Fruit fly (Drosophila melanogaster) whole organism, embryonic: ENCODE results near the gene robl62A.

Experiments used
- C15 ChIP-seq: fragments of 200-800 bp; sonication (Bioruptor generic); IDR thresholded peaks from 3 replicates; pipeline ENCODE4 v1.3.6; 2022; ENCODE audit warnings: missing biosample characterization, missing genetic modification characterization
- CG1024 ChIP-seq: fragments of 200-800 bp; sonication (Bioruptor generic); IDR thresholded peaks from 2 replicates; pipeline ENCODE4 v1.3.6; 2022; ENCODE audit warnings: missing biosample characterization, missing genetic modification characterization
- CG11093 ChIP-seq: fragments of 200-800 bp; sonication (Bioruptor generic); IDR thresholded peaks from 3 replicates; pipeline ENCODE4 v1.3.6; 2022; ENCODE audit warnings: missing biosample characterization, missing genetic modification characterization
- CG11247 ChIP-seq: fragments of 200-800 bp; sonication (Bioruptor generic); IDR thresholded peaks from 2 replicates; pipeline ENCODE4 v1.3.6; 2022; ENCODE audit warnings: missing biosample characterization, missing genetic modification characterization
- CG12219 ChIP-seq: fragments of 200-800 bp; sonication (Bioruptor generic); optimal IDR thresholded peaks from 3 replicates; lab custom pipeline; 2018; ENCODE audit warnings: missing biosample characterization, mild to moderate bottlenecking, missing genetic modification characterization
- CG13287 ChIP-seq: fragments of 200-800 bp; sonication (Bioruptor generic); IDR thresholded peaks from 2 replicates; pipeline ENCODE4 v1.3.6; 2022; ENCODE audit warnings: missing biosample characterization, missing genetic modification characterization; ENCODE audit not compliant: partially characterized antibody
- CG13775 ChIP-seq: fragments of 200-800 bp; sonication (Bioruptor generic); optimal IDR thresholded peaks from 3 replicates; lab custom pipeline; 2017; ENCODE audit warnings: missing biosample characterization, mild to moderate bottlenecking, missing genetic modification characterization
- CG18262 ChIP-seq: fragments of 200-800 bp; optimal IDR thresholded peaks from 3 replicates; lab custom pipeline; 2019; ENCODE audit warnings: missing biosample characterization, mild to moderate bottlenecking, missing genetic modification characterization, moderate library complexity
- CG2678 ChIP-seq: fragments of 200-800 bp; sonication (Bioruptor generic); optimal IDR thresholded peaks from 3 replicates; lab custom pipeline; 2019; ENCODE audit warnings: missing biosample characterization, mild to moderate bottlenecking, missing genetic modification characterization, moderate library complexity
- CG3281 ChIP-seq: fragments of 200-800 bp; sonication (Bioruptor generic); optimal IDR thresholded peaks from 3 replicates; lab custom pipeline; 2017; ENCODE audit warnings: missing biosample characterization, mild to moderate bottlenecking, missing genetic modification characterization
- CG33557 ChIP-seq: fragments of 200-800 bp; sonication (Bioruptor generic); optimal IDR thresholded peaks from 2 replicates; lab custom pipeline; 2019; ENCODE audit warnings: missing biosample characterization, mild to moderate bottlenecking, missing genetic modification characterization, moderate library complexity
- CG4854 ChIP-seq: fragments of 200-800 bp; sonication (Bioruptor generic); optimal IDR thresholded peaks from 2 replicates; lab custom pipeline; 2016; ENCODE audit warnings: missing biosample characterization, missing genetic modification characterization, inconsistent platforms
- CG7357 ChIP-seq: fragments of 200-800 bp; sonication (Bioruptor generic); IDR thresholded peaks from 3 replicates; pipeline ENCODE4 v1.3.6; 2022; ENCODE audit warnings: missing biosample characterization, missing genetic modification characterization
- CG7556 ChIP-seq: fragments of 200-800 bp; sonication (Bioruptor generic); optimal IDR thresholded peaks from 2 replicates; lab custom pipeline; 2017; ENCODE audit warnings: missing biosample characterization, mild to moderate bottlenecking, missing genetic modification characterization
- CG8359 ChIP-seq: fragments of 200-800 bp; sonication (Bioruptor generic); optimal IDR thresholded peaks from 2 replicates; lab custom pipeline; 2017; ENCODE audit warnings: missing biosample characterization, mild to moderate bottlenecking, missing genetic modification characterization, borderline replicate concordance
- CG8388 ChIP-seq: fragments of 200-800 bp; sonication (Bioruptor generic); optimal IDR thresholded peaks from 2 replicates; lab custom pipeline; 2019; ENCODE audit warnings: missing biosample characterization, mild to moderate bottlenecking, missing genetic modification characterization, moderate library complexity
- Camta ChIP-seq: fragments of 200-800 bp; sonication (Bioruptor generic); optimal IDR thresholded peaks from 2 replicates; lab custom pipeline; 2016; ENCODE audit warnings: missing biosample characterization, missing genetic modification characterization
- Chrac-16 ChIP-seq: fragments of 200-800 bp; sonication (Bioruptor generic); optimal IDR thresholded peaks from 3 replicates; lab custom pipeline; 2016; ENCODE audit warnings: missing biosample characterization, missing genetic modification characterization
- D19B ChIP-seq: fragments of 200-800 bp; sonication (Bioruptor generic); optimal IDR thresholded peaks from 2 replicates; lab custom pipeline; 2017; ENCODE audit warnings: missing biosample characterization, mild to moderate bottlenecking, missing genetic modification characterization
- Dip2 ChIP-seq: fragments of 200-800 bp; sonication (Bioruptor generic); IDR thresholded peaks from 2 replicates; pipeline ENCODE4 v1.3.6; 2022; ENCODE audit warnings: missing biosample characterization, missing genetic modification characterization
- Ets97D ChIP-seq: fragments of 200-800 bp; sonication (Bioruptor generic); optimal IDR thresholded peaks from 3 replicates; lab custom pipeline; 2016; ENCODE audit warnings: missing biosample characterization, missing genetic modification characterization
- Fer1 ChIP-seq: fragments of 200-800 bp; sonication (Bioruptor generic); optimal IDR thresholded peaks from 2 replicates; lab custom pipeline; 2017; ENCODE audit warnings: missing biosample characterization, mild to moderate bottlenecking, missing genetic modification characterization
- Fer3 ChIP-seq: fragments of 200-800 bp; sonication (Bioruptor generic); optimal IDR thresholded peaks from 2 replicates; lab custom pipeline; 2018; ENCODE audit warnings: missing biosample characterization, mild to moderate bottlenecking, missing genetic modification characterization, moderate library complexity
- HLH54F ChIP-seq: fragments of 200-800 bp; sonication (Bioruptor generic); optimal IDR thresholded peaks from 3 replicates; lab custom pipeline; 2016; ENCODE audit warnings: missing biosample characterization, missing genetic modification characterization
- HmgZ ChIP-seq: fragments of 200-800 bp; sonication (Bioruptor generic); optimal IDR thresholded peaks from 2 replicates; lab custom pipeline; 2018; ENCODE audit warnings: missing biosample characterization, mild to moderate bottlenecking, missing genetic modification characterization
- Hsf ChIP-seq: fragments of 200-800 bp; sonication (Bioruptor generic); optimal IDR thresholded peaks from 3 replicates; lab custom pipeline; 2016; ENCODE audit warnings: missing biosample characterization, missing genetic modification characterization
- Kr ChIP-seq: fragments of 200-800 bp; sonication (Bioruptor generic); optimal IDR thresholded peaks from 2 replicates; lab custom pipeline; 2017; ENCODE audit warnings: missing biosample characterization, mild to moderate bottlenecking, missing genetic modification characterization
- Lhr ChIP-seq: fragments of 200-800 bp; sonication (Bioruptor generic); optimal IDR thresholded peaks from 3 replicates; lab custom pipeline; 2017; ENCODE audit warnings: mild to moderate bottlenecking, missing biosample characterization, missing genetic modification reagents, missing genetic modification characterization
- Med ChIP-seq: fragments of 200-800 bp; sonication (Bioruptor generic); peaks from one replicate; lab custom pipeline; 2016; ENCODE audit warnings: missing biosample characterization, missing genetic modification characterization, mild to moderate bottlenecking, inconsistent platforms, moderate library complexity
- Meics ChIP-seq: fragments of 200-800 bp; sonication (Bioruptor generic); optimal IDR thresholded peaks from 2 replicates; lab custom pipeline; 2017; ENCODE audit warnings: missing biosample characterization, mild to moderate bottlenecking, missing genetic modification characterization
- NK7.1 ChIP-seq: fragments of 200-800 bp; sonication (Bioruptor generic); optimal IDR thresholded peaks from 3 replicates; lab custom pipeline; 2016; ENCODE audit warnings: missing biosample characterization, missing genetic modification characterization
- Ravus ChIP-seq: fragments of 200-800 bp; sonication (Bioruptor generic); IDR thresholded peaks from 2 replicates; pipeline ENCODE4 v1.3.6; 2022; ENCODE audit warnings: missing biosample characterization, missing genetic modification characterization
- Rx ChIP-seq: fragments of 200-800 bp; sonication (Bioruptor generic); IDR thresholded peaks from 2 replicates; pipeline ENCODE4 v1.3.6; 2022; ENCODE audit warnings: missing biosample characterization, missing genetic modification characterization
- Stat92E ChIP-seq, 3 experiments: fragments of >200 bp in 2 of 3; fragments of 200-800 bp in 1 of 3; sonication (Bioruptor generic) in 1 of 3; optimal IDR thresholded peaks; 2 replicates each; lab custom pipeline; 2017 to 2019; ENCODE audit warnings: missing biosample characterization in 3 of 3, missing genetic modification characterization in 3 of 3, mild to moderate bottlenecking in 1 of 3, moderate library complexity in 1 of 3
- Tbp ChIP-seq: fragments of >200 bp; optimal IDR thresholded peaks from 2 replicates; lab custom pipeline; 2018; ENCODE audit warnings: missing biosample characterization, missing genetic modification characterization
- amos ChIP-seq: fragments of 200-800 bp; sonication (Bioruptor generic); IDR thresholded peaks from 2 replicates; pipeline ENCODE4 v1.3.6; 2022; ENCODE audit warnings: missing biosample characterization, missing genetic modification characterization; ENCODE audit not compliant: partially characterized antibody
- cato ChIP-seq: fragments of 200-800 bp; sonication (Bioruptor generic); optimal IDR thresholded peaks from 2 replicates; lab custom pipeline; 2016; ENCODE audit warnings: missing biosample characterization, missing genetic modification characterization, borderline replicate concordance
- chinmo ChIP-seq: fragments of 200-800 bp; sonication (Bioruptor generic); IDR thresholded peaks from 4 replicates; pipeline ENCODE4 v1.3.6; 2022; ENCODE audit warnings: missing biosample characterization, missing genetic modification characterization; ENCODE audit not compliant: partially characterized antibody
- chm ChIP-seq: fragments of 200-800 bp; sonication (Bioruptor generic); IDR thresholded peaks from 2 replicates; pipeline ENCODE4 v1.3.6; 2022; ENCODE audit warnings: missing biosample characterization, missing genetic modification characterization
- ci ChIP-seq: fragments of 200-800 bp; sonication (Bioruptor generic); IDR thresholded peaks from 3 replicates; pipeline ENCODE4 v1.3.6; 2022; ENCODE audit warnings: missing biosample characterization, missing genetic modification characterization
- cwo ChIP-seq: fragments of 200-800 bp; sonication (Bioruptor generic); optimal IDR thresholded peaks from 3 replicates; lab custom pipeline; 2017; ENCODE audit warnings: missing biosample characterization, missing genetic modification characterization, mild to moderate bottlenecking, moderate library complexity, missing genetic modification reagents
- da ChIP-seq: fragments of 200-800 bp; sonication (Bioruptor generic); optimal IDR thresholded peaks from 2 replicates; lab custom pipeline; 2016; ENCODE audit warnings: missing biosample characterization, missing genetic modification characterization
- dati ChIP-seq: fragments of 200-800 bp; sonication (Bioruptor generic); IDR thresholded peaks from 2 replicates; pipeline ENCODE4 v1.3.6; 2022; ENCODE audit warnings: missing biosample characterization, missing genetic modification characterization
- insv ChIP-seq, 2 experiments: fragments of 200-800 bp; sonication (Bioruptor generic); optimal IDR thresholded peaks; 3 replicates each; lab custom pipeline; 2016 to 2018; ENCODE audit warnings: missing biosample characterization in 2 of 2, missing genetic modification characterization in 2 of 2
- kah ChIP-seq: fragments of 200-800 bp; sonication (Bioruptor generic); optimal IDR thresholded peaks from 2 replicates; lab custom pipeline; 2018; ENCODE audit warnings: missing biosample characterization, mild to moderate bottlenecking, missing genetic modification characterization
- lbe ChIP-seq: fragments of 200-800 bp; sonication (Bioruptor generic); optimal IDR thresholded peaks from 2 replicates; lab custom pipeline; 2016; ENCODE audit warnings: missing biosample characterization, mild to moderate bottlenecking, missing genetic modification characterization
- pnt ChIP-seq: fragments of 200-800 bp; sonication (Bioruptor generic); optimal IDR thresholded peaks from 3 replicates; lab custom pipeline; 2016; ENCODE audit warnings: missing biosample characterization, missing genetic modification characterization
- ro ChIP-seq: fragments of 200-800 bp; sonication (Bioruptor generic); IDR thresholded peaks from 2 replicates; pipeline ENCODE4 v1.3.6; 2022; ENCODE audit warnings: missing biosample characterization, missing genetic modification characterization
- sim ChIP-seq: fragments of 200-800 bp; sonication (Bioruptor generic); IDR thresholded peaks from 2 replicates; pipeline ENCODE4 v1.3.6; 2022; ENCODE audit warnings: missing biosample characterization, missing genetic modification characterization
- sima ChIP-seq: fragments of 200-800 bp; sonication (Bioruptor generic); optimal IDR thresholded peaks from 2 replicates; lab custom pipeline; 2016; ENCODE audit warnings: missing biosample characterization, missing genetic modification characterization
- slp2 ChIP-seq: fragments of 200-800 bp; sonication (Bioruptor generic); optimal IDR thresholded peaks from 2 replicates; lab custom pipeline; 2016; ENCODE audit warnings: missing biosample characterization, missing genetic modification characterization
- tio ChIP-seq: fragments of 200-800 bp; sonication (Bioruptor generic); optimal IDR thresholded peaks from 2 replicates; lab custom pipeline; 2017; ENCODE audit warnings: missing biosample characterization, missing genetic modification characterization, inconsistent platforms

The robl62A gene

DNA sequence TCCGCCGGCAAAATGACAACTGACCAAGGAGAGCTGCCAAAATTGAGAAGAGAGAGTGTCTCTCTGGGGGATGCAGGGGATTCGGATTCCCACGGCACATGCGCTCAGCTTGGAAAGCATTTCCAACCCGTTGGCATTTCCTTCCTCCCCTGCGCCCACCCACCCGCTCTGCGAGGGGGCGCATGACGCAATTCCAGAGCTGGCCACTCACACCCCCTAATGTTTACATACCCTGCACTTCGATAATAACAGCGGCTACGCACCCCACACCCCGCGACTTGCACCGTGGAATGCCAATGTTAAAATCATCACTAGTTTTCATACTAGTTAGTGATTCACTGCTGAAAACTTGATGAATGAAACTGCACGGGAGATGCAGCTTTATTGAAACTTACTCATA is 12.1 kb downstream of the robl62A start, which contains the start of gene stet (continued):
- TF ChIP-seq CG11247 (GFP tag; lab: Robert Waterston, UW): no peak
- TF ChIP-seq CG8359 (GFP tag; lab: Kevin White, UChicago): no peak
- TF ChIP-seq cato (GFP tag; lab: Kevin White, UChicago): no peak
- no peak for TF ChIP-seq Tbp (GFP tag; lab: Kevin White, UChicago)
- no peak for TF ChIP-seq HLH54F (GFP tag; lab: Kevin White, UChicago)
- TF ChIP-seq Dip2: no peak
- no peak for TF ChIP-seq CG13287 (GFP tag; lab: Robert Waterston, UW)
- TF ChIP-seq Fer3 (tag; lab: Kevin White, UChicago): no peak
- no peak for TF ChIP-seq tio (GFP tag; lab: Kevin White, UChicago)
- TF ChIP-seq ci (GFP tag; lab: Robert Waterston, UW): peak; percentile 43; the same call in 1 of the 3 replicates
- no peak for TF ChIP-seq CG12219 (GFP tag; lab: Kevin White, UChicago)
- no peak for TF ChIP-seq sima
- TF ChIP-seq amos: peak; percentile 20; the same call in 1 of the 2 replicates
- no peak for TF ChIP-seq chm (GFP tag; lab: Robert Waterston, UW)
- TF ChIP-seq HmgZ: no peak
- no peak for TF ChIP-seq Meics (GFP tag; lab: Kevin White, UChicago)
- no peak for TF ChIP-seq dati (GFP tag; lab: Robert Waterston, UW)
- TF ChIP-seq pnt: no peak
- TF ChIP-seq CG33557 (GFP tag; lab: Kevin White, UChicago): no peak
- no peak for TF ChIP-seq Chrac-16 (GFP tag; lab: Kevin White, UChicago)
- no peak for TF ChIP-seq CG4854 (GFP tag; lab: Kevin White, UChicago)
- no peak for TF ChIP-seq CG2678 (tag; lab: Kevin White, UChicago)
- TF ChIP-seq CG11093 (GFP tag; lab: Robert Waterston, UW): no peak
- no peak for TF ChIP-seq CG13775
- TF ChIP-seq Med: peak; percentile 52
- no peak for TF ChIP-seq Camta (GFP tag; lab: Kevin White, UChicago)
- TF ChIP-seq Stat92E (GFP tag; optimal IDR thresholded peaks at IDR 0.05; lab: Kevin White, UChicago): no peak
- TF ChIP-seq slp2 (GFP tag; lab: Kevin White, UChicago): no peak
- no peak for TF ChIP-seq CG18262 (tag; lab: Kevin White, UChicago)
- peak; percentile 11 for TF ChIP-seq Ets97D
- no peak for TF ChIP-seq Hsf (GFP tag; lab: Kevin White, UChicago)
- no peak for TF ChIP-seq lbe
- TF ChIP-seq C15 (GFP tag; lab: Robert Waterston, UW): no peak
- TF ChIP-seq CG7556 (GFP tag; lab: Kevin White, UChicago): no peak
- TF ChIP-seq CG8388 (GFP tag; lab: Kevin White, UChicago): no peak
- no peak for TF ChIP-seq kah
- TF ChIP-seq NK7.1 (GFP tag; lab: Kevin White, UChicago): no peak
- no peak for TF ChIP-seq ro (GFP tag; lab: Robert Waterston, UW)
- no peak for TF ChIP-seq Lhr (GFP tag; lab: Kevin White, UChicago)
- no peak for TF ChIP-seq sim (GFP tag; lab: Robert Waterston, UW)
- no peak for TF ChIP-seq CG7357
- no peak for TF ChIP-seq CG3281 (GFP tag; lab: Kevin White, UChicago)
- TF ChIP-seq Rx (GFP tag; lab: Robert Waterston, UW): no peak
- TF ChIP-seq Fer1 (GFP tag; lab: Kevin White, UChicago): peak; percentile 27
- TF ChIP-seq CG1024: no peak
- no peak for TF ChIP-seq Ravus (GFP tag; lab: Robert Waterston, UW)
- TF ChIP-seq cwo (GFP tag; lab: Kevin White, UChicago): peak; percentile 1
- TF ChIP-seq da (GFP tag; lab: Kevin White, UChicago): no peak
- no peak for TF ChIP-seq Kr (GFP tag; lab: Kevin White, UChicago)
- TF ChIP-seq chinmo (GFP tag; lab: Robert Waterston, UW): 0 out of 4 replicates have a peak, but pooled peaks have one; percentile 51
- TF ChIP-seq insv (GFP tag; optimal IDR thresholded peaks at IDR 0.05; lab: Kevin White, UChicago): no peak
- TF ChIP-seq D19B (GFP tag; lab: Kevin White, UChicago): peak; percentile 44
